Worm (Caenorhabditis elegans) whole organism, mixed stage, embryonic: ENCODE results near the gene srx-14.

ENCODE experiments used
- M03D4.4 ChIP-seq: sonication (generic microtip); optimal IDR thresholded peaks from 2 replicates; lab custom pipeline; 2017; ENCODE audit warnings: mild to moderate bottlenecking, missing genetic modification characterization, missing compliant biosample characterization
- bed-3 ChIP-seq: fragments of 200-800 bp; sonication (Bioruptor generic); optimal IDR thresholded peaks from 3 replicates; lab custom pipeline; 2018; ENCODE audit warnings: mild to moderate bottlenecking, missing genetic modification characterization, moderate library complexity, missing compliant biosample characterization
- blmp-1 ChIP-seq: fragments of 150-350 bp; optimal IDR thresholded peaks from 2 replicates; lab custom pipeline; 2014; ENCODE audit warnings: missing biosample characterization, missing genetic modification characterization
- ceh-39 ChIP-seq: fragments of 150-350 bp; optimal IDR thresholded peaks from 2 replicates; lab custom pipeline; 2014; ENCODE audit warnings: missing biosample characterization, missing genetic modification characterization
- ceh-43 ChIP-seq: fragments of 200-800 bp; sonication (Bioruptor generic); optimal IDR thresholded peaks from 2 replicates; lab custom pipeline; 2018; ENCODE audit warnings: mild to moderate bottlenecking, missing genetic modification characterization, moderate library complexity, missing compliant biosample characterization
- ceh-83 ChIP-seq: fragments of 200-800 bp; sonication (Bioruptor generic); optimal IDR thresholded peaks from 2 replicates; lab custom pipeline; 2018; ENCODE audit warnings: mild to moderate bottlenecking, missing genetic modification characterization, missing compliant biosample characterization
- ces-1 ChIP-seq: fragments of 150-350 bp; optimal IDR thresholded peaks from 2 replicates; lab custom pipeline; 2014; ENCODE audit warnings: missing biosample characterization, missing genetic modification reagents, missing genetic modification characterization
- cnd-1 ChIP-seq: fragments of 200-800 bp; sonication (Bioruptor generic); optimal IDR thresholded peaks from 2 replicates; lab custom pipeline; 2018; ENCODE audit warnings: mild to moderate bottlenecking, missing genetic modification characterization, missing compliant biosample characterization
- drap-1 ChIP-seq: fragments of 200-800 bp; sonication (Bioruptor generic); optimal IDR thresholded peaks from 3 replicates; lab custom pipeline; 2018; ENCODE audit warnings: mild to moderate bottlenecking, missing genetic modification characterization, missing compliant biosample characterization
- elt-1 ChIP-seq: sonication (generic microtip); optimal IDR thresholded peaks from 2 replicates; lab custom pipeline; 2017; ENCODE audit warnings: missing genetic modification characterization, mild to moderate bottlenecking, missing compliant biosample characterization, antibody characterized with exemption, moderate library complexity, borderline replicate concordance; ENCODE audit not compliant: insufficient read depth
- elt-3 ChIP-seq: fragments of 150-350 bp; optimal IDR thresholded peaks from 2 replicates; lab custom pipeline; 2014; ENCODE audit warnings: missing biosample characterization, missing genetic modification characterization
- flh-1 ChIP-seq: fragments of 200-800 bp; sonication (Bioruptor generic); optimal IDR thresholded peaks from 2 replicates; lab custom pipeline; 2018; ENCODE audit warnings: mild to moderate bottlenecking, missing genetic modification characterization, moderate library complexity, missing compliant biosample characterization
- ham-2 ChIP-seq: fragments of 200-800 bp; sonication (Bioruptor generic); optimal IDR thresholded peaks from 2 replicates; lab custom pipeline; 2018; ENCODE audit warnings: mild to moderate bottlenecking, missing genetic modification characterization, missing compliant biosample characterization
- hlh-1 ChIP-seq: fragments of 150-350 bp; optimal IDR thresholded peaks from 2 replicates; lab custom pipeline; 2014; ENCODE audit warnings: missing biosample characterization, missing genetic modification reagents, missing genetic modification characterization
- lin-13 ChIP-seq: fragments of 150-350 bp; optimal IDR thresholded peaks from 2 replicates; lab custom pipeline; 2014; ENCODE audit warnings: missing biosample characterization, missing genetic modification characterization
- lin-32 ChIP-seq: fragments of 200-800 bp; sonication (Bioruptor generic); optimal IDR thresholded peaks from 2 replicates; lab custom pipeline; 2018; ENCODE audit warnings: mild to moderate bottlenecking, missing genetic modification characterization, missing compliant biosample characterization
- lsy-2 ChIP-seq: fragments of 150-350 bp; optimal IDR thresholded peaks from 2 replicates; lab custom pipeline; 2014; ENCODE audit warnings: missing biosample characterization, missing genetic modification characterization
- mab-5 ChIP-seq: fragments of 150-350 bp; optimal IDR thresholded peaks from 2 replicates; lab custom pipeline; 2014; ENCODE audit warnings: missing biosample characterization, missing genetic modification characterization
- mep-1 ChIP-seq: fragments of 150-350 bp; optimal IDR thresholded peaks from 2 replicates; lab custom pipeline; 2017; ENCODE audit warnings: missing biosample characterization, missing genetic modification reagents, missing genetic modification characterization, inconsistent platforms
- mls-2 ChIP-seq: sonication (generic microtip); optimal IDR thresholded peaks from 2 replicates; lab custom pipeline; 2016; ENCODE audit warnings: mild to moderate bottlenecking, missing genetic modification characterization, moderate library complexity, missing compliant biosample characterization
- nhr-12 ChIP-seq: fragments of 150-350 bp; optimal IDR thresholded peaks from 2 replicates; lab custom pipeline; 2014; ENCODE audit warnings: missing biosample characterization, missing genetic modification characterization
- nhr-2 ChIP-seq: fragments of 150-350 bp; optimal IDR thresholded peaks from 2 replicates; lab custom pipeline; 2014; ENCODE audit warnings: missing biosample characterization, missing genetic modification characterization
- nhr-237 ChIP-seq: fragments of 150-350 bp; optimal IDR thresholded peaks from 2 replicates; lab custom pipeline; 2014; ENCODE audit warnings: missing biosample characterization, missing genetic modification characterization
- nhr-28 ChIP-seq: fragments of 150-350 bp; optimal IDR thresholded peaks from 2 replicates; lab custom pipeline; 2014; ENCODE audit warnings: missing biosample characterization, missing genetic modification characterization
- nhr-76 ChIP-seq: sonication (generic microtip); optimal IDR thresholded peaks from 2 replicates; lab custom pipeline; 2017; ENCODE audit warnings: missing biosample characterization, missing genetic modification characterization
- pha-4 ChIP-seq: fragments of 150-350 bp; optimal IDR thresholded peaks from 2 replicates; lab custom pipeline; 2018; ENCODE audit warnings: missing biosample characterization, missing genetic modification reagents, missing genetic modification characterization
- sem-2 ChIP-seq: fragments of 200-800 bp; sonication (Bioruptor generic); optimal IDR thresholded peaks from 2 replicates; lab custom pipeline; 2018; ENCODE audit warnings: mild to moderate bottlenecking, missing genetic modification characterization, missing compliant biosample characterization
- snpc-4 ChIP-seq: fragments of 150-350 bp; optimal IDR thresholded peaks from 2 replicates; lab custom pipeline; 2014; ENCODE audit warnings: missing biosample characterization, missing genetic modification characterization
- sptf-1 ChIP-seq: sonication (generic microtip); optimal IDR thresholded peaks from 2 replicates; lab custom pipeline; 2017; ENCODE audit warnings: mild to moderate bottlenecking, missing genetic modification characterization, moderate library complexity, missing compliant biosample characterization
- tbx-8 ChIP-seq: fragments of 200-800 bp; sonication (Bioruptor generic); optimal IDR thresholded peaks from 2 replicates; lab custom pipeline; 2018; ENCODE audit warnings: mild to moderate bottlenecking, missing genetic modification characterization, moderate library complexity, missing compliant biosample characterization
- unc-120 ChIP-seq: sonication (generic microtip); optimal IDR thresholded peaks from 2 replicates; lab custom pipeline; 2017; ENCODE audit warnings: missing genetic modification characterization, missing compliant biosample characterization; ENCODE audit not compliant: poor library complexity, severe bottlenecking
- unc-39 ChIP-seq: fragments of 150-350 bp; optimal IDR thresholded peaks from 2 replicates; lab custom pipeline; 2014; ENCODE audit warnings: missing biosample characterization, missing genetic modification characterization
- unc-62 ChIP-seq: fragments of 150-350 bp; optimal IDR thresholded peaks from 2 replicates; lab custom pipeline; 2014; ENCODE audit warnings: missing biosample characterization, missing genetic modification reagents, missing genetic modification characterization
- zip-8 ChIP-seq: fragments of 150-350 bp; optimal IDR thresholded peaks from 2 replicates; lab custom pipeline; 2014; ENCODE audit warnings: missing biosample characterization, missing genetic modification characterization
- ztf-11 ChIP-seq: fragments of 150-350 bp; optimal IDR thresholded peaks from 2 replicates; lab custom pipeline; 2014; ENCODE audit warnings: missing biosample characterization, missing genetic modification characterization

Gene srx-14

DNA sequence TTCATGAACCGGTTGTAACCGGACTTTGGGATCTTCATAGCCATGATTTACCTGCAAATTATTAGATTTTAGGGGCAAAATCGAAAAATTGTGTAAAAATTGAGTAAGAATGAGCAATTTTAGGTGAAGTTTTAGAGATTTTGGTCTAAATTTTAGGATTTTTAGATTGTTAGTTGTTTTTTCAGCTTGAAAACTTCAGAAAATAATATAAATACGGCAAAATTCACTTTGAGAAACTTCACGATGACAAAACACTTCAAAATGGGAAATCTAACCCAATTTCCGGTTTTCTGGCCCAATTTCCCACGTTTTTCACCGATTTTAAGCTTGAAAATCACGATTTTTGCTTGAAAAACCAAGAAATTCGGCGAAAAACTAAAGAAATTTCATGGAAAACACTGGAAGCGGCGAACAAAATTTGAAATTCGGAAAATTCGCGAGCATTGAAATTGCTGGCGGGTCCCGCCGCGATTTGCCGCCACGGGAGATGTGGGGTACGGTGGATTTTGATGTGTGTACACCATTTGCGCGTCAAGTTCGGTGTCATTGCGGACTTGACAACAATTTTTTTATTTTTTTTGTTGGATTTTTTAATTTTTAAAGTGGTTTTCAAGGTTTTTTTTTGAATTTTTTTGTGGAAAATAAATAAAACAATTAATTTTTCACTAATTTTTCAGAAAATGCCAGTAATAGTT lies 19.5 kb downstream of the srx-14 start, which contains the start of the genes cct-8 and Y55F3AR.2:
TSS of gene cct-8 (minus strand) at position 51 of the 695 bp plus-strand sequence.
TSS of gene Y55F3AR.2 (plus strand) at position 672 of the 695 bp plus-strand sequence.
- TF ChIP-seq sem-2 (GFP tag; lab: Kevin White, UChicago) (no peak), cnd-1 (tag; lab: Kevin White, UChicago) (peak; percentile 71), lin-32 (GFP tag; lab: Kevin White, UChicago) (no peak), flh-1 (GFP tag; lab: Kevin White, UChicago) (no peak), elt-3 (no peak), sptf-1 (tag; lab: Kevin White, UChicago) (peak; percentile 85), elt-1 (tag; lab: Kevin White, UChicago) (no peak), ceh-39 (tag; lab: Kevin White, UChicago) (peak; percentile 66), nhr-76 (no peak), drap-1 (GFP tag; lab: Kevin White, UChicago) (peak; percentile 78), lsy-2 (tag; lab: Kevin White, UChicago) (peak; percentile 100), unc-62 (peak; percentile 58), mep-1 (tag; lab: Kevin White, UChicago) (peak; percentile 90), snpc-4 (tag; lab: Kevin White, UChicago) (no peak), blmp-1 (tag; lab: Kevin White, UChicago) (no peak), bed-3 (GFP tag; lab: Kevin White, UChicago) (peak; percentile 12), ceh-83 (GFP tag; lab: Kevin White, UChicago) (no peak), pha-4 (tag; lab: Kevin White, UChicago) (peak; percentile 93), nhr-2 (peak; percentile 23), lin-13 (tag; lab: Kevin White, UChicago) (peak; percentile 90), mls-2 (peak; percentile 85), unc-39 (tag; lab: Kevin White, UChicago) (no peak), nhr-237 (peak; percentile 91), nhr-12 (tag; lab: Kevin White, UChicago) (no peak), hlh-1 (tag; lab: Kevin White, UChicago) (peak; percentile 63), unc-120 (peak; percentile 21), tbx-8 (GFP tag; lab: Kevin White, UChicago) (peak; percentile 10), ces-1 (GFP tag; lab: Kevin White, UChicago) (peak; percentile 81), M03D4.4 (tag; lab: Kevin White, UChicago) (peak; percentile 63), mab-5 (tag; lab: Kevin White, UChicago) (no peak), ham-2 (GFP tag; lab: Kevin White, UChicago) (peak; percentile 29), nhr-28 (tag; lab: Kevin White, UChicago) (no peak), ceh-43 (peak; percentile 77), zip-8 (tag; lab: Kevin White, UChicago) (no peak), ztf-11 (tag; lab: Kevin White, UChicago) (peak; percentile 50)

DNA sequence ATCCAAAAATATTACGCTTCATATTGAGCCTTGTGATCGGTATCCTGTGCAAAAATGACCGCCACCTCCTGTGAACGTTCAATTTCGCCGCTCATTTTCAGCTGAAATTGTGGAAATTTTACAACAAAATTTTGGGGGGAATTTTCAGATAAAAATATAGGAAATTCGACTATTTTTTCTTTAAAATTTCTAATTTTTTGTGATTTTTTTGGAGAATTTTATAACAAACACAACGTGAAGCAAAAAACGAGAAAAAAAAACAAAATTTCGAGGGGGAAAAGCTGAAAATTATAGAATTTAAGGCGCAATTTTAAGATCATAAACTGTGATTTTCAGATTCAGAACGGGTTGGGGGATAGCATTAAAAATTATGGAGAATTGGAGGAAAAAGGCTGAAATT lies 26.6 kb downstream of the srx-14 start, which contains the start of gene csn-4:
TSS of gene csn-4 (minus strand) at position 101 of the 400 bp plus-strand sequence.
- TF ChIP-seq M03D4.4 (tag; lab: Kevin White, UChicago) (no peak), lsy-2 (tag; lab: Kevin White, UChicago) (no peak), tbx-8 (GFP tag; lab: Kevin White, UChicago) (no peak), unc-120 (no peak), pha-4 (tag; lab: Kevin White, UChicago) (no peak), blmp-1 (tag; lab: Kevin White, UChicago) (no peak), snpc-4 (tag; lab: Kevin White, UChicago) (no peak), ceh-83 (GFP tag; lab: Kevin White, UChicago) (no peak), nhr-76 (no peak), ces-1 (GFP tag; lab: Kevin White, UChicago) (no peak), bed-3 (GFP tag; lab: Kevin White, UChicago) (no peak), zip-8 (tag; lab: Kevin White, UChicago) (no peak), drap-1 (GFP tag; lab: Kevin White, UChicago) (no peak), sem-2 (GFP tag; lab: Kevin White, UChicago) (no peak), unc-62 (no peak)

DNA sequence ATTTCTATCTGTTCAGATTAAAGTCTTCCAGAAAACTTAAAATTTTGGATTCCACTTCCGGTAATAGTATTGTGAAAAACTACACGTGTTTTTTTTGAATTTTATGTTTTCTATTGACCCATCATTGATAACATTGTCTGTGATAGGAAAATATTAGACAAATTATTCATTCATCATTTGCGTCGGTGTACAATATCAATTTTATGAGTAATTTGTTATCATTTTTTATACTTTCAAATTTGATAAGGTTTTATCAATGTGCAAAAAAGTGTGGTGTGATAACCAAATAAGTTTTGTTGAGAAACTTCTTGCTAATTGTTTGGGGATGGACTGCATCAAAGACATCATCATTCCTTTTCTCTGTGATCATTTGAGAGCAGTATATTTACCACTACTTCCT lies 38.1 kb downstream of the srx-14 start:
- no peak for TF ChIP-seq tbx-8 (GFP tag; lab: Kevin White, UChicago)
- TF ChIP-seq mls-2: no peak
- TF ChIP-seq ztf-11 (tag; lab: Kevin White, UChicago): no peak
- no peak for TF ChIP-seq nhr-2
- TF ChIP-seq hlh-1 (tag; lab: Kevin White, UChicago): no peak
- no peak for TF ChIP-seq ceh-83 (GFP tag; lab: Kevin White, UChicago)
- no peak for TF ChIP-seq unc-62
- no peak for TF ChIP-seq sptf-1 (tag; lab: Kevin White, UChicago)
- TF ChIP-seq ham-2 (GFP tag; lab: Kevin White, UChicago): no peak
- no peak for TF ChIP-seq snpc-4 (tag; lab: Kevin White, UChicago)
- TF ChIP-seq nhr-76: no peak
- no peak for TF ChIP-seq bed-3 (GFP tag; lab: Kevin White, UChicago)
- TF ChIP-seq lsy-2 (tag; lab: Kevin White, UChicago): no peak
- TF ChIP-seq cnd-1 (tag; lab: Kevin White, UChicago): no peak
